Worm (Caenorhabditis elegans): ENCODE results near the gene R155.5.

Gene R155.5

ce11 chrIII:2008334-2008733 is 38.0 kb upstream of the R155.5 start:
- TF ChIP-seq unc-120 (tag; optimal IDR thresholded peaks at IDR 0.05; ENCODE audit: poor library complexity, severe bottlenecking) = no peak
- TF ChIP-seq nhr-237 (tag; optimal IDR thresholded peaks at IDR 0.05) = no peak
- no peak for TF ChIP-seq elt-1 (tag; optimal IDR thresholded peaks at IDR 0.05; ENCODE audit: borderline replicate concordance, insufficient read depth)
- no peak for TF ChIP-seq ztf-11 (tag; optimal IDR thresholded peaks at IDR 0.05)

- TF ChIP-seq ceh-43 (GFP tag; optimal IDR thresholded peaks at IDR 0.05) (no peak), elt-1 (tag; optimal IDR thresholded peaks at IDR 0.05; ENCODE audit: borderline replicate concordance, insufficient read depth) (no peak), lsy-2 (tag; optimal IDR thresholded peaks at IDR 0.05) (no peak), sptf-1 (tag; optimal IDR thresholded peaks at IDR 0.05) (no peak)
These were observed 36.6 kb upstream of the R155.5 start for ce11 chrIII:2006937-2007336.

DNA sequence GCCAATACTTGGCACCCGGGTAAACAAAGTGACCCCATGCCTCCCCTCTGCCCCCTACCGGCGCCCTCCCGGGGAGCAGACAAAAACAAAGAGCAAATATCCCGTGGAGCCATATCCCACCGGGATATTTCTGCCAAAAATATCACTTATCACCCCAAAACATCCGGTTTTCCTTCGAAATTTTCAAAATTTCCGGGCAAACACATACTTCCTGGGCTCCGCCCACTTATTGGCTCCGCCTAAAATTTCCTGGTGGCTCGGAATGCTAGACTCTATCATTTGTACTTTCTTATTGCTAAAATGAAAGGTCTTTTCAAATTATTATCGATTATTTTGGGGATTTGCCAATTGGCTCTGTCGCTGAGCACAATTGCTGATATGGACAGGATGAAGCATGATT is 35.4 kb upstream of the R155.5 start, which contains the start of gene Y39A3B.1:
Gene Y39A3B.1, plus strand, starts transcription at position 301 of the 400 bp plus-strand sequence.
- TF ChIP-seq ceh-83 (GFP tag; optimal IDR thresholded peaks at IDR 0.05) (no peak), unc-39 (tag; optimal IDR thresholded peaks at IDR 0.05) (no peak), ham-2 (GFP tag; optimal IDR thresholded peaks at IDR 0.05) (no peak), mls-2 (tag; optimal IDR thresholded peaks at IDR 0.05) (no peak), nhr-237 (tag; optimal IDR thresholded peaks at IDR 0.05) (no peak), blmp-1 (tag; optimal IDR thresholded peaks at IDR 0.05) (no peak), sptf-1 (tag; optimal IDR thresholded peaks at IDR 0.05) (no peak), tbx-8 (GFP tag; optimal IDR thresholded peaks at IDR 0.05) (no peak), lin-32 (GFP tag; optimal IDR thresholded peaks at IDR 0.05) (no peak), nhr-28 (tag; optimal IDR thresholded peaks at IDR 0.05) (no peak), M03D4.4 (tag; optimal IDR thresholded peaks at IDR 0.05) (no peak), sem-2 (GFP tag; optimal IDR thresholded peaks at IDR 0.05) (no peak)

DNA sequence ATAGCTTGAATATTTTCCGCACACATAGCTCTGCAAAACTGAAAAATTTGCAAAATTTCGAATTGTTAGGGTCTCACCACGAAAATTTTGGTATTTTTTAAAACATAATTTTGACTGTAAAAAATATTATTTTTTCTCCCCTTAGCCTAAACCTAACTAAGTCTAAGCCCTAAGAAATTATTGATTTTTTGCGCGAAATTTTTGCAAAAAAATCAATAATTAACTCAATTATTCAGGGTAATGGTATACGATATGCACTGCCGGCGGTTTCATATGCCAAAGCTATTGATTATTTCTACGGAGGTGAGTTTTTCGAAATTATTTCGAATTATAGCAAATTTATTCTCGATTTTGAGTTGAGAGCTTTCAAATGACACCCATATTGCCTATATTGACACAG is 30.9 kb upstream of the R155.5 start:
- TF ChIP-seq unc-39 (tag; optimal IDR thresholded peaks at IDR 0.05) (no peak), ces-1 (GFP tag; optimal IDR thresholded peaks at IDR 0.05) (no peak), lsy-2 (tag; optimal IDR thresholded peaks at IDR 0.05) (no peak), lin-32 (GFP tag; optimal IDR thresholded peaks at IDR 0.05) (no peak), nhr-12 (tag; optimal IDR thresholded peaks at IDR 0.05) (no peak), nhr-28 (tag; optimal IDR thresholded peaks at IDR 0.05) (no peak), drap-1 (GFP tag; optimal IDR thresholded peaks at IDR 0.05) (no peak)

- TF ChIP-seq elt-1 (tag; optimal IDR thresholded peaks at IDR 0.05; ENCODE audit: borderline replicate concordance, insufficient read depth) (no peak), sptf-1 (tag; optimal IDR thresholded peaks at IDR 0.05) (no peak), nhr-28 (tag; optimal IDR thresholded peaks at IDR 0.05) (no peak), unc-39 (tag; optimal IDR thresholded peaks at IDR 0.05) (no peak), unc-62 (GFP tag; optimal IDR thresholded peaks at IDR 0.05) (no peak), ceh-43 (GFP tag; optimal IDR thresholded peaks at IDR 0.05) (no peak), unc-120 (tag; optimal IDR thresholded peaks at IDR 0.05; ENCODE audit: poor library complexity, severe bottlenecking) (no peak), mep-1 (tag; optimal IDR thresholded peaks at IDR 0.05) (no peak)
These were observed 27.2 kb upstream of the R155.5 start, which contains the start of gene lgc-42 for ce11 chrIII:1997569-1997968. Gene lgc-42, plus strand, starts transcription at chrIII:1997869.

DNA sequence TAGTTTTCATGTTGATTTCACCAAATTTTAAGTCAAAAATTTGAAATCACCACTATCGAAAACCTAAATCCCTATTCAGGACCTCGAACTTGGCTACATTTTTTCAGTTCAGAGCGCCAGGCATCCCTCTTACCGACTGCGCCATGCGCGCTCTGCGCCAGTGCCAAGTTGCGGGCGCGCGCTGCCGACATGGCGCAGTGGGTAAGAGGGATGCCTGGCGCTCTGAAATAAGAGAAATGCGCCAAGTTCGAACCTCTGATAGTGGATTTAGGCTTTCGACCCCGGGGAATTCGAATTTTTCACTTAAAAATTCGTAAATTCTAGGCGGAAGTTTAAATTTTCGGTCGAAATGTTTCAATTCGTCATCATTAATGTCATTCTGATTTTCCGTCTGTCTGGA is 19.6 kb upstream of the R155.5 start:
- TF ChIP-seq blmp-1 (tag; optimal IDR thresholded peaks at IDR 0.05) = no peak
- TF ChIP-seq unc-39 (tag; optimal IDR thresholded peaks at IDR 0.05) = no peak
- no peak for TF ChIP-seq sptf-1 (tag; optimal IDR thresholded peaks at IDR 0.05)
- no peak for TF ChIP-seq nhr-12 (tag; optimal IDR thresholded peaks at IDR 0.05)
- no peak for TF ChIP-seq nhr-76 (tag; optimal IDR thresholded peaks at IDR 0.05)
- no peak for TF ChIP-seq ztf-11 (tag; optimal IDR thresholded peaks at IDR 0.05)
- TF ChIP-seq lin-32 (GFP tag; optimal IDR thresholded peaks at IDR 0.05) = no peak
- TF ChIP-seq ces-1 (GFP tag; optimal IDR thresholded peaks at IDR 0.05) = no peak
- TF ChIP-seq sem-2 (GFP tag; optimal IDR thresholded peaks at IDR 0.05) = no peak
- no peak for TF ChIP-seq hlh-1 (tag; optimal IDR thresholded peaks at IDR 0.05)
- TF ChIP-seq mls-2 (tag; optimal IDR thresholded peaks at IDR 0.05) = no peak
- TF ChIP-seq nhr-2 (tag; optimal IDR thresholded peaks at IDR 0.05) = no peak
- TF ChIP-seq cnd-1 (tag; optimal IDR thresholded peaks at IDR 0.05) = no peak
- TF ChIP-seq zip-8 (tag; optimal IDR thresholded peaks at IDR 0.05) = no peak
- no peak for TF ChIP-seq nhr-28 (tag; optimal IDR thresholded peaks at IDR 0.05)

ce11 chrIII:1987693-1988092 is 17.4 kb upstream of the R155.5 start, which contains the start of gene Y39A3B.8:
Gene Y39A3B.8, plus strand, starts transcription at chrIII:1987993.
- TF ChIP-seq unc-62 (GFP tag; optimal IDR thresholded peaks at IDR 0.05) = no peak
- TF ChIP-seq zip-8 (tag; optimal IDR thresholded peaks at IDR 0.05) = no peak
- TF ChIP-seq ceh-83 (GFP tag; optimal IDR thresholded peaks at IDR 0.05) = no peak
- no peak for TF ChIP-seq mep-1 (tag; optimal IDR thresholded peaks at IDR 0.05)
- TF ChIP-seq ham-2 (GFP tag; optimal IDR thresholded peaks at IDR 0.05) = no peak
- no peak for TF ChIP-seq tbx-8 (GFP tag; optimal IDR thresholded peaks at IDR 0.05)
- TF ChIP-seq drap-1 (GFP tag; optimal IDR thresholded peaks at IDR 0.05) = no peak
- no peak for TF ChIP-seq unc-120 (tag; optimal IDR thresholded peaks at IDR 0.05; ENCODE audit: poor library complexity, severe bottlenecking)
- TF ChIP-seq elt-1 (tag; optimal IDR thresholded peaks at IDR 0.05; ENCODE audit: borderline replicate concordance, insufficient read depth) = no peak
- no peak for TF ChIP-seq unc-39 (tag; optimal IDR thresholded peaks at IDR 0.05)
- no peak for TF ChIP-seq nhr-237 (tag; optimal IDR thresholded peaks at IDR 0.05)
- TF ChIP-seq lin-13 (tag; optimal IDR thresholded peaks at IDR 0.05) = no peak
- no peak for TF ChIP-seq ceh-43 (GFP tag; optimal IDR thresholded peaks at IDR 0.05)
- no peak for TF ChIP-seq ces-1 (GFP tag; optimal IDR thresholded peaks at IDR 0.05)
- no peak for TF ChIP-seq ceh-39 (tag; optimal IDR thresholded peaks at IDR 0.05)
